Worm (Caenorhabditis elegans): ENCODE results near the gene nhr-129.

DNA sequence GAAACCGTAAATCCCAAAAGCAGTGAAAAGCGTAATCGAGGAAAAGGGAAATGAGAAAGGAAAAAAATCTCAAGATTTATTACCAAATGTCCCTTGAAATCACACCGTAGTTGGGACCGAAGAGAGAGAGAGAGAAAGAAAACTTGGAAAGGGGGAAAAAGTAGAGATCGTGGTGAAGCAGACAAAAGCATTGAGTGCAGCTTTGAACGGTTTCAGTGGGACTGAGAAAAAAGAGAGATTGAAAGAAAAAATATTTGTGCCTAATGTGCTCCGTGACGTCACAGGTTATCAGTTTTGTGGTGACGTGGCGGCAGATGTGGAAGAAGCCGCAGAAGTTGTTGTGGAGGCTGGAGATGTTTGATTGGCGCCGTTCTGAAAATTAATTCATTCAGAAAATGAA is 39.4 kb upstream of the nhr-129 start:
- TF ChIP-seq ztf-11 (tag; optimal IDR thresholded peaks at IDR 0.05) (no peak), ZK546.5 (tag; optimal IDR thresholded peaks at IDR 0.05) (no peak), mml-1 (tag; optimal IDR thresholded peaks at IDR 0.05) (no peak), aly-2 (tag; optimal IDR thresholded peaks at IDR 0.05) (no peak), hmg-11 (tag; optimal IDR thresholded peaks at IDR 0.05) (no peak), nhr-25 (tag; optimal IDR thresholded peaks at IDR 0.05) (no peak), fos-1 (tag; optimal IDR thresholded peaks at IDR 0.05) (no peak), nhr-28 (tag; optimal IDR thresholded peaks at IDR 0.05) (no peak), egl-27 (tag; optimal IDR thresholded peaks at IDR 0.05) (no peak), nhr-237 (tag; optimal IDR thresholded peaks at IDR 0.05) (no peak), fkh-10 (GFP tag; optimal IDR thresholded peaks at IDR 0.05) (no peak), unc-62 (GFP tag; optimal IDR thresholded peaks at IDR 0.05) (no peak), daf-12 (tag; optimal IDR thresholded peaks at IDR 0.05) (no peak), zag-1 (tag; optimal IDR thresholded peaks at IDR 0.05) (no peak)

Measured in whole organism, L3 larva.